Worm (Caenorhabditis elegans): ENCODE measurements around the gene swt-2.
"Not testable (repeated sequence)": the region's sequence is repeated elsewhere in the genome, so short reads cannot be mapped to it uniquely, and the experiment has no call there.

Gene swt-2

ce11 chrV:7501194-7501593, 28.7 kb upstream of the swt-2 start:
- TF ChIP-seq madf-9 (GFP tag; conservative IDR thresholded peaks at IDR 0.05) (no peak), daf-19 (GFP tag; conservative IDR thresholded peaks at IDR 0.05) (no peak), nhr-11 (tag; optimal IDR thresholded peaks at IDR 0.05) (no peak), dmd-6 (GFP tag; IDR thresholded peaks at IDR 0.05) (no peak)

ce11 chrV:7504271-7504670, 25.7 kb upstream of the swt-2 start, which contains the start of gene srh-229:
TSS of gene srh-229 (minus strand) at chrV:7504371.
- TF ChIP-seq vab-7 (GFP tag; IDR thresholded peaks at IDR 0.05) (no peak), mep-1 (tag; optimal IDR thresholded peaks at IDR 0.05) (no peak), nhr-28 (tag; optimal IDR thresholded peaks at IDR 0.05) (no peak), pha-4 (GFP tag; IDR thresholded peaks at IDR 0.05) (no peak), pha-4 (tag; optimal IDR thresholded peaks at IDR 0.05) (no peak), ceh-20 (GFP tag; IDR thresholded peaks at IDR 0.05) (no peak), T26A8.4 (GFP tag; IDR thresholded peaks at IDR 0.05) (no peak), nhr-41 (GFP tag; IDR thresholded peaks at IDR 0.05) (no peak), attf-4 (tag; optimal IDR thresholded peaks at IDR 0.05) (no peak), mdt-29 (GFP tag; IDR thresholded peaks at IDR 0.05) (no peak), ZK337.2 (GFP tag; IDR thresholded peaks at IDR 0.05) (no peak), arid-1 (GFP tag; conservative IDR thresholded peaks at IDR 0.05) (no peak), dmd-8 (GFP tag; IDR thresholded peaks at IDR 0.05) (no peak)

ce11 chrV:7506207-7506606, 23.7 kb upstream of the swt-2 start:
- TF ChIP-seq ceh-44 (GFP tag; IDR thresholded peaks at IDR 0.05) (0 out of 2 replicates have a peak, but pooled peaks have one; percentile 3), dmd-6 (GFP tag; IDR thresholded peaks at IDR 0.05) (no peak; the same call in 1 of the 2 replicates)

ce11 chrV:7508566-7509044, 21.3 kb upstream of the swt-2 start, which contains the start of the genes str-31 and nhr-172:
TSS of gene str-31 (minus strand) at chrV:7508666.
TSS of gene nhr-172 (plus strand) at chrV:7508994.
- TF ChIP-seq spr-1 (tag; optimal IDR thresholded peaks at IDR 0.05), result no peak
- no peak for TF ChIP-seq pqm-1 (tag; optimal IDR thresholded peaks at IDR 0.05)
- TF ChIP-seq cey-2 (tag; optimal IDR thresholded peaks at IDR 0.05; ENCODE audit: borderline replicate concordance, insufficient read depth), result no peak
- TF ChIP-seq zfp-2 (tag; optimal IDR thresholded peaks at IDR 0.05), result no peak
- TF ChIP-seq T20F7.1 (GFP tag; optimal IDR thresholded peaks at IDR 0.05), result no peak
- no peak for TF ChIP-seq ctbp-1 (GFP tag; IDR thresholded peaks at IDR 0.05)
- no peak for TF ChIP-seq mes-2 (tag; optimal IDR thresholded peaks at IDR 0.05; ENCODE audit: poor library complexity, severe bottlenecking)
- TF ChIP-seq zfp-3 (GFP tag; conservative IDR thresholded peaks at IDR 0.05), result no peak

- TF ChIP-seq dmd-9 (GFP tag; IDR thresholded peaks at IDR 0.05); mxl-2 (GFP tag; conservative IDR thresholded peaks at IDR 0.05); zfp-2 (tag; optimal IDR thresholded peaks at IDR 0.05): not testable (repeated sequence)
These were observed 18.5 kb upstream of the swt-2 start, which contains the start of gene nhr-171 for ce11 chrV:7511465-7511864. TSS of gene nhr-171 (plus strand) at chrV:7511765.

ce11 chrV:7514939-7515338, 15.0 kb upstream of the swt-2 start, which contains the start of gene srb-18:
TSS of gene srb-18 (plus strand) at chrV:7515239.
- TF ChIP-seq mdt-29 (GFP tag; IDR thresholded peaks at IDR 0.05) (no peak), F10B5.3 (tag; optimal IDR thresholded peaks at IDR 0.05) (no peak), egl-27 (tag; optimal IDR thresholded peaks at IDR 0.05) (no peak), unc-39 (tag; optimal IDR thresholded peaks at IDR 0.05) (no peak), rbr-2 (tag; optimal IDR thresholded peaks at IDR 0.05) (no peak), pqm-1 (tag; optimal IDR thresholded peaks at IDR 0.05) (no peak)
